Fruit fly (Drosophila melanogaster): Measurements from ENCODE around the gene CG15468.
A peak's percentile ranks its signal among the peaks of the same experiment; 100 is the strongest.

CG15468 gene

dm6 chrX:4940527-4940926 is 20.4 kb downstream of the CG15468 start (continued):
- TF ChIP-seq CG6654 (GFP tag; optimal IDR thresholded peaks at IDR 0.05) (no peak), CG7786 (GFP tag; optimal IDR thresholded peaks at IDR 0.05) (no peak), chinmo (GFP tag; IDR thresholded peaks at IDR 0.05; ENCODE audit: partially characterized antibody) (no peak), zen (tag; optimal IDR thresholded peaks at IDR 0.05) (peak; percentile 20), z (GFP tag; IDR thresholded peaks at IDR 0.05) (no peak), CG4360 (GFP tag; IDR thresholded peaks at IDR 0.05) (peak; percentile 98), CG30403 (GFP tag; optimal IDR thresholded peaks at IDR 0.05) (no peak)

dm6 chrX:4939788-4940441 is 21.0 kb downstream of the CG15468 start:
- peak; percentile 95 for TF ChIP-seq CG10979 (tag; optimal IDR thresholded peaks at IDR 0.05)
- TF ChIP-seq CG11696 (GFP tag; IDR thresholded peaks at IDR 0.05) = peak; percentile 85
- peak; percentile 51 for TF ChIP-seq grn (GFP tag; optimal IDR thresholded peaks at IDR 0.05)
- TF ChIP-seq CG4328 (GFP tag; optimal IDR thresholded peaks at IDR 0.05) = peak; percentile 88
- peak; percentile 84 for TF ChIP-seq Dip3 (GFP tag; optimal IDR thresholded peaks at IDR 0.05)
- TF ChIP-seq ERR (GFP tag; optimal IDR thresholded peaks at IDR 0.05) = peak; percentile 92
- TF ChIP-seq caup (GFP tag; optimal IDR thresholded peaks at IDR 0.05; ENCODE audit: severe bottlenecking) = peak; percentile 84
- TF ChIP-seq CG12769 (tag; optimal IDR thresholded peaks at IDR 0.05) = peak; percentile 96
- peak; percentile 93 for TF ChIP-seq Abd-B (GFP tag; optimal IDR thresholded peaks at IDR 0.05)
- peak; percentile 65 for TF ChIP-seq Sry-β (GFP tag; optimal IDR thresholded peaks at IDR 0.05)
- peak; percentile 89 for TF ChIP-seq Bteb2 (GFP tag; optimal IDR thresholded peaks at IDR 0.05)
- peak; percentile 97 for TF ChIP-seq Awh (GFP tag; IDR thresholded peaks at IDR 0.05)
- TF ChIP-seq stc (GFP tag; IDR thresholded peaks at IDR 0.05) = peak; percentile 96
- TF ChIP-seq CG17328 (GFP tag; IDR thresholded peaks at IDR 0.05) = peak; percentile 98
- peak; percentile 90 for TF ChIP-seq pb (GFP tag; optimal IDR thresholded peaks at IDR 0.05)
- peak; percentile 41 for TF ChIP-seq CG3995 (GFP tag; optimal IDR thresholded peaks at IDR 0.05)
- TF ChIP-seq eyg (GFP tag; optimal IDR thresholded peaks at IDR 0.05) = peak; percentile 72
- peak; percentile 95 for TF ChIP-seq kni (GFP tag; optimal IDR thresholded peaks at IDR 0.05)
- TF ChIP-seq CG10366 (GFP tag; IDR thresholded peaks at IDR 0.05) = peak; percentile 96
- peak; percentile 75; the same call in 1 of the 2 replicates for TF ChIP-seq wdn (GFP tag; IDR thresholded peaks at IDR 0.05)
- TF ChIP-seq BEAF-32 (GFP tag; optimal IDR thresholded peaks at IDR 0.05) = no peak
- TF ChIP-seq ham (GFP tag; IDR thresholded peaks at IDR 0.05) = no peak
- no peak for TF ChIP-seq ftz-f1 (GFP tag; optimal IDR thresholded peaks at IDR 0.05)
- TF ChIP-seq CG10543 (GFP tag; optimal IDR thresholded peaks at IDR 0.05) = peak; percentile 66
- TF ChIP-seq insv (GFP tag; optimal IDR thresholded peaks at IDR 0.05) = peak; percentile 19 to 57
- TF ChIP-seq vvl (GFP tag; IDR thresholded peaks at IDR 0.05) = peak; percentile 98
- TF ChIP-seq Ets65A (GFP tag) = peak; percentile 99
- peak; percentile 82 for TF ChIP-seq BtbVII (GFP tag; optimal IDR thresholded peaks at IDR 0.05)
- TF ChIP-seq Hr78 (GFP tag; optimal IDR thresholded peaks at IDR 0.05) = peak in 1 of 2 experiments; percentile 69
- TF ChIP-seq CG18262 (tag; optimal IDR thresholded peaks at IDR 0.05) = peak; percentile 95
- peak; percentile 99 for TF ChIP-seq zfh1 (GFP tag; IDR thresholded peaks at IDR 0.05)
- peak; percentile 98 for TF ChIP-seq sisA (GFP tag; IDR thresholded peaks at IDR 0.05)
- TF ChIP-seq CG13424 (tag; optimal IDR thresholded peaks at IDR 0.05) = peak; percentile 97
- TF ChIP-seq ro (GFP tag; IDR thresholded peaks at IDR 0.05) = peak; percentile 91
- TF ChIP-seq CG16813 (GFP tag; IDR thresholded peaks at IDR 0.05; ENCODE audit: partially characterized antibody) = no peak
- TF ChIP-seq z (GFP tag; IDR thresholded peaks at IDR 0.05) = peak; percentile 72; the same call in 2 of the 3 replicates
- peak; percentile 86 for TF ChIP-seq NK7.1 (GFP tag; optimal IDR thresholded peaks at IDR 0.05)
- peak; percentile 76; the same call in 2 of the 3 replicates for TF ChIP-seq C15 (GFP tag; IDR thresholded peaks at IDR 0.05)
- TF ChIP-seq jumu (GFP tag; optimal IDR thresholded peaks at IDR 0.05) = peak; percentile 94
- peak; percentile 99 for TF ChIP-seq Med (GFP tag)
- peak; percentile 83 for TF ChIP-seq Fer2 (tag; optimal IDR thresholded peaks at IDR 0.05)
- TF ChIP-seq CG8924 (tag; optimal IDR thresholded peaks at IDR 0.05) = peak; percentile 93

Data from whole organism, embryonic.